Worm (Caenorhabditis elegans) whole organism, young adult: ENCODE data around the gene crb-3.

Source experiments
- F10E7.11 ChIP-seq: sonication (generic microtip); optimal IDR thresholded peaks from 2 replicates; lab custom pipeline; 2017; ENCODE audit warnings: mild to moderate bottlenecking, missing genetic modification characterization, moderate library complexity, missing compliant biosample characterization
- ama-1 ChIP-seq, 3 experiments: fragments of 150-350 bp in 1 of 3; sonication (generic microtip) in 2 of 3; optimal IDR thresholded peaks; 2 replicates each; lab custom pipeline; 2014 to 2018; ENCODE audit warnings: missing biosample characterization in 2 of 3, missing genetic modification characterization in 2 of 3, missing genetic modification reagents in 2 of 3
- rec-8 ChIP-seq, 2 experiments: sonication (generic microtip); optimal IDR thresholded peaks; 2 replicates each; lab custom pipeline; 2016; ENCODE audit warnings: mild to moderate bottlenecking in 2 of 2, missing genetic modification characterization in 2 of 2, missing genetic modification reagents in 2 of 2, missing genotype in 2 of 2, missing biosample characterization in 1 of 2, missing compliant biosample characterization in 1 of 2, moderate library complexity in 1 of 2
- unc-62 ChIP-seq: fragments of 150-350 bp; optimal IDR thresholded peaks from 2 replicates; lab custom pipeline; 2014; ENCODE audit warnings: missing biosample characterization, missing genetic modification reagents, missing genetic modification characterization

DNA sequence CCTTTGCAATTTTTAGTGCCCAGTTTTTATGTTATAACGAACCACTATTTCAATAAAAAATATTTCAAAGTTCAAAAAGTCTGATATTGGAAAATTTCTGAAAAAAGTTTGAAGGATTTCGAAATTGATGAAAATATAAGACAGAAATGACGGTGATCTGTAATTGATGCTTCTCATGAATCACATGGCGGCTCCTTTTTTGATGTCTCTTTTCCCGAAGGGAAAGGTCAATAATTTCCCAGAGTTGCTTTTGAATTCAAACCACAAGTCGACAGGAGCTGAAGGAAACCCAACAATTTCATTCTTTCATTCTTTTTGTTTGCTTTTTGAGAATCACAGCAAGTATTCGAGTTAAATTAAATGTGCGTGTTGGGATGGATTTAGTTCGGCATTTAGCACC is 31.3 kb upstream of the crb-3 start, which contains the start of gene B0563.18:
- TF ChIP-seq ama-1 (optimal IDR thresholded peaks at IDR 0.05; lab: Kevin White, UChicago) (no peak), ama-1 (GFP tag; optimal IDR thresholded peaks at IDR 0.05; lab: Kevin White, UChicago) (no peak), rec-8 (tag; optimal IDR thresholded peaks at IDR 0.05; lab: Kevin White, UChicago) (no peak), F10E7.11 (tag; lab: Kevin White, UChicago) (no peak), unc-62 (no peak)
